Fruit fly (Drosophila melanogaster) whole organism, prepupa: ENCODE results near the gene CG34303.
A peak's percentile ranks its signal among the peaks of the same experiment; 100 is the strongest.

Source experiments
- Blimp-1 ChIP-seq: fragments of 200-800 bp; sonication (Bioruptor generic); optimal IDR thresholded peaks from 3 replicates; lab custom pipeline; 2017; ENCODE audit warnings: missing biosample characterization, missing genetic modification characterization, mild to moderate bottlenecking, moderate library complexity, missing genetic modification reagents
- CG10631 ChIP-seq: fragments of 200-800 bp; sonication (Bioruptor generic); optimal IDR thresholded peaks from 2 replicates; lab custom pipeline; 2016; ENCODE audit warnings: missing biosample characterization, missing genetic modification characterization
- CG10669 ChIP-seq: fragments of 200-800 bp; sonication (Bioruptor generic); optimal IDR thresholded peaks from 3 replicates; lab custom pipeline; 2018; ENCODE audit warnings: missing biosample characterization, mild to moderate bottlenecking, missing genetic modification characterization, moderate library complexity
- CG11294 ChIP-seq: fragments of 200-800 bp; sonication (Bioruptor generic); IDR thresholded peaks from 2 replicates; pipeline ENCODE4 v1.3.6; 2022; ENCODE audit warnings: missing biosample characterization, missing genetic modification characterization
- CG11762 ChIP-seq: fragments of 200-800 bp; sonication (Bioruptor generic); optimal IDR thresholded peaks from 3 replicates; lab custom pipeline; 2016; ENCODE audit warnings: missing biosample characterization, missing genetic modification characterization; ENCODE audit not compliant: insufficient read depth
- CG11902 ChIP-seq: fragments of 200-800 bp; sonication (Bioruptor generic); optimal IDR thresholded peaks from 3 replicates; lab custom pipeline; 2016; ENCODE audit warnings: missing biosample characterization, missing genetic modification characterization
- CG15336 ChIP-seq: fragments of 200-800 bp; sonication (Bioruptor generic); IDR thresholded peaks from 2 replicates; pipeline ENCODE4 v1.3.6; 2022; ENCODE audit warnings: missing biosample characterization, missing genetic modification characterization
- CG16779 ChIP-seq: fragments of 200-800 bp; sonication (Bioruptor generic); optimal IDR thresholded peaks from 3 replicates; lab custom pipeline; 2017; ENCODE audit warnings: missing biosample characterization, mild to moderate bottlenecking, missing genetic modification characterization
- CG3032 ChIP-seq: fragments of 200-800 bp; optimal IDR thresholded peaks from 2 replicates; lab custom pipeline; 2019; ENCODE audit warnings: missing biosample characterization, mild to moderate bottlenecking, missing genetic modification characterization, moderate library complexity
- CG31627 ChIP-seq: fragments of 200-800 bp; sonication (Bioruptor generic); optimal IDR thresholded peaks from 3 replicates; lab custom pipeline; 2016; ENCODE audit warnings: missing biosample characterization, missing genetic modification characterization
- CG32006 ChIP-seq: fragments of 200-800 bp; sonication (Bioruptor generic); optimal IDR thresholded peaks from 3 replicates; lab custom pipeline; 2017; ENCODE audit warnings: missing biosample characterization, mild to moderate bottlenecking, missing genetic modification characterization
- CG4318 ChIP-seq: fragments of 200-800 bp; sonication (Bioruptor generic); optimal IDR thresholded peaks from 3 replicates; lab custom pipeline; 2017; ENCODE audit warnings: missing biosample characterization, mild to moderate bottlenecking, missing genetic modification characterization
- CG6792 ChIP-seq: fragments of 200-800 bp; sonication (Bioruptor generic); optimal IDR thresholded peaks from 3 replicates; lab custom pipeline; 2016; ENCODE audit warnings: missing biosample characterization, missing genetic modification characterization
- CG6808 ChIP-seq: fragments of 200-800 bp; sonication (Bioruptor generic); optimal IDR thresholded peaks from 3 replicates; lab custom pipeline; 2017; ENCODE audit warnings: missing biosample characterization, missing genetic modification characterization, mild to moderate bottlenecking, moderate library complexity, missing genetic modification reagents
- CG6854 ChIP-seq: fragments of 200-800 bp; sonication (Bioruptor generic); optimal IDR thresholded peaks from 2 replicates; lab custom pipeline; 2017; ENCODE audit warnings: missing biosample characterization, mild to moderate bottlenecking, missing genetic modification characterization
- CG7368 ChIP-seq: fragments of 200-800 bp; sonication (Bioruptor generic); optimal IDR thresholded peaks from 3 replicates; lab custom pipeline; 2016; ENCODE audit warnings: missing biosample characterization, missing genetic modification characterization
- CG8119 ChIP-seq: fragments of 200-800 bp; sonication (Bioruptor generic); IDR thresholded peaks from 3 replicates; pipeline ENCODE4 v1.3.6; 2022; ENCODE audit warnings: missing biosample characterization, missing genetic modification characterization
- CG8319 ChIP-seq: fragments of 200-800 bp; sonication (Bioruptor generic); optimal IDR thresholded peaks from 3 replicates; lab custom pipeline; 2016; ENCODE audit warnings: missing biosample characterization, missing genetic modification characterization
- CG8632 ChIP-seq: fragments of 200-800 bp; sonication (Bioruptor generic); optimal IDR thresholded peaks from 3 replicates; lab custom pipeline; 2016; ENCODE audit warnings: missing biosample characterization, missing genetic modification characterization
- Eip75B ChIP-seq: fragments of 200-800 bp; sonication (Bioruptor generic); optimal IDR thresholded peaks from 3 replicates; lab custom pipeline; 2016; ENCODE audit warnings: missing biosample characterization, missing genetic modification characterization
- Eip78C ChIP-seq: fragments of 200-800 bp; sonication (Bioruptor generic); peaks from one replicate; lab custom pipeline; 2016; ENCODE audit warnings: missing biosample characterization, missing genetic modification characterization
- Ets21C ChIP-seq: fragments of 200-800 bp; sonication (Bioruptor generic); optimal IDR thresholded peaks from 3 replicates; lab custom pipeline; 2016; ENCODE audit warnings: missing biosample characterization, missing genetic modification characterization
- Ets96B ChIP-seq: fragments of 200-800 bp; optimal IDR thresholded peaks from 2 replicates; lab custom pipeline; 2019; ENCODE audit warnings: missing biosample characterization, mild to moderate bottlenecking, missing genetic modification characterization, moderate library complexity
- Hr38 ChIP-seq: sonication (Bioruptor generic); optimal IDR thresholded peaks from 2 replicates; lab custom pipeline; 2016; ENCODE audit warnings: missing biosample characterization, missing genetic modification characterization
- Hr39 ChIP-seq: fragments of 200-800 bp; sonication (Bioruptor generic); optimal IDR thresholded peaks from 2 replicates; lab custom pipeline; 2016; ENCODE audit warnings: missing biosample characterization, missing genetic modification characterization
- Hr4 ChIP-seq: fragments of 200-800 bp; sonication (Bioruptor generic); optimal IDR thresholded peaks from 3 replicates; lab custom pipeline; 2016; ENCODE audit warnings: missing biosample characterization, missing genetic modification characterization
- Met ChIP-seq: fragments of 200-800 bp; sonication (Bioruptor generic); optimal IDR thresholded peaks from 3 replicates; lab custom pipeline; 2016; ENCODE audit warnings: missing biosample characterization, missing genetic modification characterization
- Smox ChIP-seq: fragments of 200-800 bp; sonication (Bioruptor generic); optimal IDR thresholded peaks from 3 replicates; lab custom pipeline; 2016; ENCODE audit warnings: missing biosample characterization, missing genetic modification characterization
- Sox102F ChIP-seq: fragments of 200-800 bp; sonication (Bioruptor generic); optimal IDR thresholded peaks from 2 replicates; lab custom pipeline; 2016; ENCODE audit warnings: missing biosample characterization, mild to moderate bottlenecking, missing genetic modification characterization
- Sox14 ChIP-seq: fragments of 200-800 bp; sonication (Bioruptor generic); optimal IDR thresholded peaks from 3 replicates; lab custom pipeline; 2016; ENCODE audit warnings: missing biosample characterization, missing genetic modification characterization
- Sox15 ChIP-seq: fragments of 200-800 bp; sonication (Bioruptor generic); optimal IDR thresholded peaks from 3 replicates; lab custom pipeline; 2016; ENCODE audit warnings: missing biosample characterization, missing genetic modification characterization
- dac ChIP-seq: fragments of 200-800 bp; sonication (Bioruptor generic); optimal IDR thresholded peaks from 2 replicates; lab custom pipeline; 2017; ENCODE audit warnings: missing biosample characterization, mild to moderate bottlenecking, missing genetic modification characterization
- dsx ChIP-seq: fragments of 200-800 bp; optimal IDR thresholded peaks from 3 replicates; lab custom pipeline; 2019; ENCODE audit warnings: missing biosample characterization, mild to moderate bottlenecking, missing genetic modification characterization, moderate library complexity; ENCODE audit not compliant: poor library complexity, severe bottlenecking
- eg ChIP-seq: fragments of 200-800 bp; sonication (Bioruptor generic); IDR thresholded peaks from 3 replicates; pipeline ENCODE4 v1.3.6; 2022; ENCODE audit warnings: missing biosample characterization, missing genetic modification characterization
- esn ChIP-seq: fragments of 200-800 bp; sonication (Bioruptor generic); optimal IDR thresholded peaks from 2 replicates; lab custom pipeline; 2016; ENCODE audit warnings: missing biosample characterization, mild to moderate bottlenecking, missing genetic modification characterization, moderate library complexity
- fd85E ChIP-seq: fragments of 200-800 bp; sonication (Bioruptor generic); optimal IDR thresholded peaks from 3 replicates; lab custom pipeline; 2016; ENCODE audit warnings: missing biosample characterization, missing genetic modification characterization
- fkh ChIP-seq: fragments of 200-800 bp; sonication (Bioruptor generic); optimal IDR thresholded peaks from 3 replicates; lab custom pipeline; 2017; ENCODE audit warnings: missing biosample characterization, mild to moderate bottlenecking, missing genetic modification characterization, moderate library complexity
- lz ChIP-seq: fragments of 200-800 bp; sonication (Bioruptor generic); optimal IDR thresholded peaks from 3 replicates; lab custom pipeline; 2016; ENCODE audit warnings: missing biosample characterization, missing genetic modification characterization
- net ChIP-seq: fragments of 200-800 bp; sonication (Bioruptor generic); optimal IDR thresholded peaks from 3 replicates; lab custom pipeline; 2016; ENCODE audit warnings: missing biosample characterization, missing genetic modification characterization
- salr ChIP-seq, 2 experiments: fragments of 200-800 bp; sonication (Bioruptor generic); optimal IDR thresholded peaks; 3 replicates each; lab custom pipeline; 2016 to 2018; ENCODE audit warnings: missing biosample characterization in 2 of 2, missing genetic modification characterization in 2 of 2, mild to moderate bottlenecking in 1 of 2
- spab ChIP-seq: fragments of 200-800 bp; sonication (Bioruptor generic); optimal IDR thresholded peaks from 2 replicates; lab custom pipeline; 2017; ENCODE audit warnings: missing biosample characterization, mild to moderate bottlenecking, missing genetic modification characterization, missing genetic modification reagents
- svp ChIP-seq: fragments of 200-800 bp; sonication (Bioruptor generic); peaks from one replicate; lab custom pipeline; 2016; ENCODE audit warnings: missing biosample characterization, missing genetic modification characterization
- vri ChIP-seq: fragments of 200-800 bp; sonication (Bioruptor generic); optimal IDR thresholded peaks from 3 replicates; lab custom pipeline; 2016; ENCODE audit warnings: missing biosample characterization, mild to moderate bottlenecking, missing genetic modification characterization

Gene CG34303

DNA sequence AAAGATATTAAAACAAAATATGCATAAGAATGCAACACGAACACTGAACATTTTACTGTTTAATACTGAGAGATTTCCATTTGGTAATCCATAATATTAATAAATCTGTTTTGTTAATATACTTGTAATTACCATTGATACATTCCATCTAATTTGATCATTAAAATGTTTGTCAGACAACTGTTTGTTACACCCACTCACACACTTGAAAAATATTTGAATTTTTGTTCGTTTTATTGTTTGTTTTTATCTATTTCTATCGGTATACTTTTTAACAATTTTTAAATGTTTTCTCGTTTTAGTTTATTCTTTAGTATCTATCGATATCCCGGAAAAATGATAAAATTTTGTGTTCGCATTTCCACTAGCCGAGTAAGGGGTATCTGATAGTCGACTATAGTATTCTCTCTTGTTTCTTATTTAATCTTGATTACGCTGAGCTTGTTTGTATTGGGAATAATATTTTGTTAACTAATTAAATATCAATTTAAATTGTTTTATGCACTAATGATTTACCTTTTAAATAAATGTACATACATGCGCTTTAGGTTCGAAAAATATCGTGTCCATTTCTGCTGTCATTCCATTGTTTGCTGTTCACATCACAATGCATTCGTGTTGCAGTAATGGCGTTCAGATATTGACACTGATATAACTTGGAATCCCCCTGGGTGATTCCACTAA, at the start of gene CG34303:
CG34303 (minus strand) TSS at position 51 of the 684 bp plus-strand sequence.
- no peak for TF ChIP-seq CG3032 (tag; lab: Kevin White, UChicago)
- TF ChIP-seq CG10631, result no peak
- TF ChIP-seq Eip78C (GFP tag; lab: Kevin White, UChicago), result peak; percentile 27
- TF ChIP-seq CG8319 (GFP tag; lab: Kevin White, UChicago), result no peak

DNA sequence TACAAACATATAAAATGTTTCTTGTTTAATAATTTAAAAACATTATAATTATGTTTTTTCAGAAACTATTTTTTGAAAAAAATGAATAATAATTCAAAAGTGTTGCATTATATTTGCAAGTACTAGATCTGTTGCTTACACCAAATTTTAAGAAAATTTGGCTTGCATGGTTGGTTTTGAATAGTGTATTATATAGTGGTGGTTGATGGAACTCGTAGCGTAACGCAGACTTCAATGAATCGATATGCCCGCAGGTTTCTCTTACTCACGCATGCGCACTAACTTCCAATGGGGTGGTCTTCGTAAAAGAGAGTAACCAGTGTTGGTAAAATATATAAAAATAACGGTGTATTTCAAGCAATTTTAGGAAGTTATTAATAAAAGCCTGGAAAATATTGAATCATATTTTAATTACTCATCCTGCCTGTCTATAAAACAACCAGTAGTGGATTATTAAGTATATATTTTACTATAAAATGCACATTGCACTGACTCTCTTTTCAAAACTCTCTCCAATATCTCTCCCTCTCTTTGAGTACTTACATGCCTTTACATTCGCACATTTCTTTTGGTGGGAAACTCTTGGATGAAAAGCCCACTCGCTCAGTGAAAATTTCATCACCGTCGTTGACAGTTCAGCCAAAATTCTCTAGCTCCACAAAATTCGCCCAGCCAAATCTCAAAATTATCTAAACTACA, 38.6 kb upstream of the CG34303 start, which contains the start of gene Syn:
Syn (plus strand) TSS at position 606 of the 699 bp plus-strand sequence.
- TF ChIP-seq Blimp-1 (GFP tag; lab: Kevin White, UChicago) (no peak), svp (no peak), CG10669 (GFP tag; lab: Kevin White, UChicago) (no peak), CG8119 (no peak), CG7368 (GFP tag; lab: Kevin White, UChicago) (no peak), Eip78C (GFP tag; lab: Kevin White, UChicago) (peak; percentile 48), salr (GFP tag; optimal IDR thresholded peaks at IDR 0.05; lab: Kevin White, UChicago) (no peak), net (no peak), Hr39 (GFP tag; lab: Kevin White, UChicago) (no peak), Hr38 (GFP tag; lab: Kevin White, UChicago) (no peak), CG15336 (GFP tag; lab: Robert Waterston, UW) (no peak), CG32006 (peak; percentile 4), CG8319 (GFP tag; lab: Kevin White, UChicago) (no peak), CG11902 (GFP tag; lab: Kevin White, UChicago) (no peak), Hr4 (peak; percentile 37), lz (GFP tag; lab: Kevin White, UChicago) (no peak), Sox14 (GFP tag; lab: Kevin White, UChicago) (no peak), CG31627 (GFP tag; lab: Kevin White, UChicago) (no peak), Met (GFP tag; lab: Kevin White, UChicago) (no peak)

DNA sequence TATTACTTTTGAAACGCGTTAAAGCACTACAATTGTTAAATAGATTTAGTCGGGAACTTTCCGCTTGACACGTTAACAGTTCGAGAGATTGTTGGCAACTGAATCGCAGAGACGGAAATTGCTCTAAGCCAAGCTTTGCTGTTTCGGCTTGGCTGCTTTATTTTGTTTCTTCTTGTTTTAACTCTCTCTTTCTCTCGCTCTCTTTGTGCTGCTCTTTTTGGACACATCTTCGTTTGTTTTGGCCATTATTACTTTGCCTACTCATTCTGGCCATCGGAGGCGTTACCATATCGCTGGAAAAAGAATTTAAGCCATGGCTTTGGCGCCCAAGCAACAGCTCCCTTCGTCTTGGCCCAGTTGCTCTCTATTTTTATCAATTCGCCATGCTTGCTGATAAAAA, 37.8 kb upstream of the CG34303 start, which contains the start of gene CG12814:
CG12814 (minus strand) TSS at position 84 of the 400 bp plus-strand sequence.
- TF ChIP-seq fkh (GFP tag; lab: Kevin White, UChicago) (peak; percentile 47), dsx (GFP tag; lab: Kevin White, UChicago) (peak; percentile 60), CG15336 (GFP tag; lab: Robert Waterston, UW) (peak; percentile 68), eg (peak; percentile 76; the same call in 2 of the 3 replicates), lz (GFP tag; lab: Kevin White, UChicago) (no peak), CG6792 (GFP tag; lab: Kevin White, UChicago) (no peak), Hr4 (no peak), CG6854 (GFP tag; lab: Kevin White, UChicago) (no peak), CG8632 (GFP tag; lab: Kevin White, UChicago) (peak; percentile 25), dac (no peak), Smox (GFP tag; lab: Kevin White, UChicago) (no peak), salr (GFP tag; optimal IDR thresholded peaks at IDR 0.05; lab: Kevin White, UChicago) (no peak), vri (GFP tag; lab: Kevin White, UChicago) (peak; percentile 30), CG3032 (tag; lab: Kevin White, UChicago) (peak; percentile 23), CG4318 (GFP tag; lab: Kevin White, UChicago) (no peak), Sox14 (GFP tag; lab: Kevin White, UChicago) (peak; percentile 2), CG8319 (GFP tag; lab: Kevin White, UChicago) (no peak), esn (peak; percentile 19), CG6808 (GFP tag; lab: Kevin White, UChicago) (peak; percentile 74), Ets96B (peak; percentile 46), Sox15 (GFP tag; lab: Kevin White, UChicago) (no peak), Ets21C (GFP tag; lab: Kevin White, UChicago) (no peak), CG11294 (no peak), Blimp-1 (GFP tag; lab: Kevin White, UChicago) (no peak), CG10631 (no peak), spab (GFP tag; lab: Kevin White, UChicago) (peak; percentile 15), CG31627 (GFP tag; lab: Kevin White, UChicago) (no peak), fd85E (no peak), CG7368 (GFP tag; lab: Kevin White, UChicago) (no peak), CG32006 (no peak), Sox102F (peak; percentile 50), CG10669 (GFP tag; lab: Kevin White, UChicago) (peak; percentile 45), Eip75B (GFP tag; lab: Kevin White, UChicago) (no peak), Hr39 (GFP tag; lab: Kevin White, UChicago) (no peak), CG11762 (peak; percentile 17), CG16779 (tag; lab: Kevin White, UChicago) (peak; percentile 69)
